Worm (Caenorhabditis elegans) whole organism, early embryonic: ENCODE data around the gene ZK1290.13.

ENCODE experiments used
- B0310.2 ChIP-seq: sonication (generic microtip); optimal IDR thresholded peaks from 2 replicates; lab custom pipeline; 2016; ENCODE audit warnings: mild to moderate bottlenecking, missing genetic modification characterization, missing compliant biosample characterization
- aly-1 ChIP-seq: sonication (generic microtip); optimal IDR thresholded peaks from 2 replicates; lab custom pipeline; 2016; ENCODE audit warnings: missing genetic modification characterization, missing compliant biosample characterization
- ama-1 ChIP-seq: fragments of 150-350 bp; optimal IDR thresholded peaks from 2 replicates; lab custom pipeline; 2014
- ceh-13 ChIP-seq: fragments of 200-800 bp; sonication (Bioruptor generic); optimal IDR thresholded peaks from 2 replicates; lab custom pipeline; 2018; ENCODE audit warnings: mild to moderate bottlenecking, missing genetic modification characterization, missing compliant biosample characterization
- flt-1 ChIP-seq: fragments of 200-800 bp; sonication (Bioruptor generic); IDR thresholded peaks from 2 replicates; pipeline ENCODE4 v1.3.6; 2022; ENCODE audit warnings: missing genetic modification characterization, missing compliant biosample characterization
- hmg-4 ChIP-seq: fragments of 200-800 bp; sonication (Bioruptor generic); optimal IDR thresholded peaks from 2 replicates; lab custom pipeline; 2018; ENCODE audit warnings: mild to moderate bottlenecking, missing genetic modification characterization, missing compliant biosample characterization
- tra-4 ChIP-seq: sonication (generic microtip); optimal IDR thresholded peaks from 2 replicates; lab custom pipeline; 2017; ENCODE audit warnings: missing genetic modification characterization, missing compliant biosample characterization

DNA sequence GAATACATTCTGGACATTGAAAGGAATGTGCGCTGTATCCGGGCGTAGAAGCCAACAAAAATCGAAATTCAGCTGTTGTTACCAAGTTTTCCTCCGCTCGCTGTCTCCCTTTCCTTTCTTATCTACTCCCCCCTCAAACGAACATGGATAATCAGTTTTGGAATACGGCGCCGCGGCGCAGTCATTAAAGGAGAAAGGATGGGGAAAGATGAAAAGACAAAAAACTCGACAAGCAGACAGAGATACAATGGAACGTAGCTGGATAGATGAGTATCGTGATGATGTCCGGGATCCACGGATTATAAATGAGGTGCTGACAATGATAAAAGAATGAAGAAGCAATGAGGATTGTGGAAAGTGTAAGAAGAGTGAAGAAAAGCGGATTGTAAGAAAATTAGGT, 10.6 kb downstream of the ZK1290.13 start:
- TF ChIP-seq ceh-13 (GFP tag; lab: Kevin White, UChicago) (no peak), tra-4 (tag; lab: Kevin White, UChicago) (no peak), ama-1 (no peak), flt-1 (GFP tag; lab: Robert Waterston, UW) (no peak), hmg-4 (GFP tag; lab: Kevin White, UChicago) (no peak), aly-1 (no peak), B0310.2 (tag; lab: Kevin White, UChicago) (no peak)
